Worm (Caenorhabditis elegans): Measurements from ENCODE around the gene pals-33.

DNA sequence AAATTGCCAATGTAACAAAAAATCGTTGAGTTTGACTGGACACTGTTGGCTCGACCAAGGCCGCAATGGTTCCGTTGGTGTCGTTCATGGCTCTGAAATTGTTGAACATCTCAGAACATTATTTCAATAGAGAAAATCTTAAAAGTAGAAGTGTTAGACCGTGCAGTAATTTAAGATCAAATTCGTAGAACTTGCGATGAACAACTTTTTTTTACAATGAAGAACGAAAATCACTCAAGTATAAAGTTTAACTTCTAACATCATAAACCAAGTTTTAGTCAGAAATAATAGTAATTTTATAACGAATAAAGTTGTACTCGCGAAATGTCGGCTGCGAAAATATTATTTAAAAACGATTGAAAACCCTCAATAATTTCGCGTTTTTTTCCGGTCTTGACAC is 36.1 kb upstream of the pals-33 start, which contains the start of gene srx-41:
- TF ChIP-seq snpc-4 (tag; optimal IDR thresholded peaks at IDR 0.05) (no peak), mep-1 (tag; optimal IDR thresholded peaks at IDR 0.05) (no peak), elt-3 (tag; optimal IDR thresholded peaks at IDR 0.05) (no peak), blmp-1 (tag; optimal IDR thresholded peaks at IDR 0.05) (no peak), ztf-11 (tag; optimal IDR thresholded peaks at IDR 0.05) (no peak), lin-13 (tag; optimal IDR thresholded peaks at IDR 0.05) (no peak), ces-1 (GFP tag; optimal IDR thresholded peaks at IDR 0.05) (no peak), unc-62 (GFP tag; optimal IDR thresholded peaks at IDR 0.05) (no peak), nhr-28 (tag; optimal IDR thresholded peaks at IDR 0.05) (no peak)

All from whole organism, mixed stage, embryonic.